Worm (Caenorhabditis elegans): ENCODE data around the gene twk-20.
A peak's percentile ranks its signal among the peaks of the same experiment; 100 is the strongest.

The twk-20 gene

DNA sequence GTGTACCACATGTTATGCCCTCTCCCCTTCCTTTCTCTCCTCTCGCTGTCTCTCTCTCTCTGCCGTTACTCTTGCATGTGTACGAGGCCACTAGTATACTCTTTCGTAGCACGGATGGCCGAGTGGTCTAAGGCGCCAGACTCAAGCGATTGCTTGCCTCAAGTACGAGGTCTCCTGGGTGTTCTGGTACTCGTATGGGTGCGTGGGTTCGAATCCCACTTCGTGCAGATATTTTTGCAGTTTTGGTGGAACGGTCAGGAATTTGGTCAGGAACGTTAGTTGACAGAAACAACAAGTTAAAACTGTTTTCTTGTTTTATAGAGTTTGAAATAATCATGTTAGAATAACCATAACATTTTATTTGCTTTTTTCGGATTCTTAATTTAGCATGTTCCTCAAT, 25.8 kb downstream of the twk-20 start (continued):
- TF ChIP-seq mdl-1 (tag; optimal IDR thresholded peaks at IDR 0.05) (peak in 1 of 2 experiments; percentile 89), mef-2 (tag; optimal IDR thresholded peaks at IDR 0.05) (no peak), irx-1 (tag; optimal IDR thresholded peaks at IDR 0.05) (peak; percentile 75), vab-15 (tag; optimal IDR thresholded peaks at IDR 0.05) (peak; percentile 87), efl-1 (optimal IDR thresholded peaks at IDR 0.05) (peak; percentile 51 to 52), efl-1 (GFP tag; optimal IDR thresholded peaks at IDR 0.05 in 1 of 2) (peak; percentile 36 to 93), sox-4 (tag; optimal IDR thresholded peaks at IDR 0.05) (peak; percentile 72), pag-3 (tag; optimal IDR thresholded peaks at IDR 0.05; ENCODE audit: borderline replicate concordance, insufficient read depth) (no peak), rnt-1 (tag; optimal IDR thresholded peaks at IDR 0.05) (peak; percentile 90), unc-86 (tag; optimal IDR thresholded peaks at IDR 0.05) (peak; percentile 81), nhr-20 (tag; optimal IDR thresholded peaks at IDR 0.05) (peak; percentile 91), ceh-82 (tag; optimal IDR thresholded peaks at IDR 0.05) (peak; percentile 84 to 88 (median 85)), nhr-28 (tag; optimal IDR thresholded peaks at IDR 0.05) (no peak), ceh-88 (GFP tag; IDR thresholded peaks at IDR 0.05) (peak; percentile 78), hlh-17 (GFP tag; optimal IDR thresholded peaks at IDR 0.05; ENCODE audit: borderline replicate concordance) (no peak), ets-5 (GFP tag; IDR thresholded peaks at IDR 0.05) (no peak), egl-13 (tag; optimal IDR thresholded peaks at IDR 0.05) (peak; percentile 85), ceh-63 (GFP tag; optimal IDR thresholded peaks at IDR 0.05) (no peak), lin-13 (GFP tag; optimal IDR thresholded peaks at IDR 0.05) (peak; percentile 34), ama-1 (optimal IDR thresholded peaks at IDR 0.05) (peak; percentile 47), pax-3 (tag; optimal IDR thresholded peaks at IDR 0.05) (peak; percentile 72), unc-98 (GFP tag; IDR thresholded peaks at IDR 0.05) (no peak), hpl-2 (GFP tag; optimal IDR thresholded peaks at IDR 0.05) (peak; percentile 27), snpc-4 (tag; optimal IDR thresholded peaks at IDR 0.05) (peak; percentile 66), isw-1 (GFP tag; IDR thresholded peaks at IDR 0.05) (peak; percentile 55), ztf-4 (tag; optimal IDR thresholded peaks at IDR 0.05) (peak; percentile 1), fkh-10 (GFP tag; optimal IDR thresholded peaks at IDR 0.05) (peak; percentile 70), lin-39 (tag; optimal IDR thresholded peaks at IDR 0.05) (peak; percentile 34), nhr-90 (tag; optimal IDR thresholded peaks at IDR 0.05; ENCODE audit: poor library complexity) (peak; percentile 90), blmp-1 (tag; optimal IDR thresholded peaks at IDR 0.05) (peak; percentile 50), pqm-1 (tag; optimal IDR thresholded peaks at IDR 0.05) (no peak), lin-15B (tag; optimal IDR thresholded peaks at IDR 0.05) (no peak), nhr-12 (tag; optimal IDR thresholded peaks at IDR 0.05) (no peak), nhr-19 (GFP tag; conservative IDR thresholded peaks at IDR 0.05) (peak; percentile 84), ces-1 (GFP tag; optimal IDR thresholded peaks at IDR 0.05) (no peak), nhr-84 (tag; optimal IDR thresholded peaks at IDR 0.05) (no peak), fos-1 (tag; optimal IDR thresholded peaks at IDR 0.05) (peak; percentile 68), fkh-8 (tag; optimal IDR thresholded peaks at IDR 0.05) (peak; percentile 83), nhr-85 (tag) (peak; percentile 84), fkh-4 (tag; optimal IDR thresholded peaks at IDR 0.05; ENCODE audit: borderline replicate concordance) (no peak), F16B12.6 (tag; optimal IDR thresholded peaks at IDR 0.05) (peak; percentile 35), egl-27 (tag; optimal IDR thresholded peaks at IDR 0.05) (no peak), swsn-7 (tag; optimal IDR thresholded peaks at IDR 0.05) (peak; percentile 88), nhr-237 (tag; optimal IDR thresholded peaks at IDR 0.05) (no peak), hlh-4 (tag; optimal IDR thresholded peaks at IDR 0.05) (peak; percentile 38)

DNA sequence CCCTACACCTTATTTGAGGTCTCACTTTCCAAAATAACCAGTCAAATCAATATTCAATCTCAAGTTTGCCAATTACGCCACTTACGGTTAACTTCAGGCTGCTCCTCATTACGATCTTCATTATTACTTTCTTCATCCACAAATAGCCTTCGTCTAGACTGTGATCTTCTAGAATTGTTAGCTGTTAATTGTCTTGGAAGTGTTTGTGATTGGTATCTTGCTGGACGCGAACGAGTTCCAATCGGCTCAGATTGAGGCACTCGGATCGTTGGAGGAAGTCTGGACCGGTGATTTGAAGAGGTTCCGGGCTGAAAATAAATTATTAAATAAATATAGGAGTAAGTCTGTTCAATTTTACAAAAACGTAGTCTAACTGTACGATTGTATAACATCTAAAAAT, 27.2 kb downstream of the twk-20 start:
- TF ChIP-seq nhr-28 (tag; optimal IDR thresholded peaks at IDR 0.05) (no peak), pax-3 (tag; optimal IDR thresholded peaks at IDR 0.05) (no peak), lsy-2 (tag; optimal IDR thresholded peaks at IDR 0.05) (no peak), dsc-1 (tag; optimal IDR thresholded peaks at IDR 0.05) (no peak), swsn-7 (tag; optimal IDR thresholded peaks at IDR 0.05) (no peak), lin-13 (GFP tag; optimal IDR thresholded peaks at IDR 0.05) (no peak), lir-3 (tag; optimal IDR thresholded peaks at IDR 0.05; ENCODE audit: poor library complexity) (no peak), dpl-1 (GFP tag; optimal IDR thresholded peaks at IDR 0.05) (no peak), elt-2 (tag; optimal IDR thresholded peaks at IDR 0.05) (no peak)

Measured in whole organism, L1 larva.